Fruit fly (Drosophila melanogaster) whole organism: Measurements from ENCODE around the gene Ddr.

Source experiments
- CG8478 ChIP-seq: fragments of >200 bp; optimal IDR thresholded peaks from 2 replicates; lab custom pipeline; 2018; ENCODE audit warnings: inconsistent platforms
- EcR ChIP-seq, 2 experiments: fragments of >200 bp; optimal IDR thresholded peaks; 2 replicates each; lab custom pipeline; 2017; ENCODE audit warnings: missing biosample characterization in 2 of 2, missing genetic modification characterization in 2 of 2, missing genetic modification reagents in 2 of 2
- pan ChIP-seq: fragments of >200 bp; optimal IDR thresholded peaks from 2 replicates; lab custom pipeline; 2017
- psq ChIP-seq: fragments of >200 bp; optimal IDR thresholded peaks from 2 replicates; lab custom pipeline; 2017

DNA sequence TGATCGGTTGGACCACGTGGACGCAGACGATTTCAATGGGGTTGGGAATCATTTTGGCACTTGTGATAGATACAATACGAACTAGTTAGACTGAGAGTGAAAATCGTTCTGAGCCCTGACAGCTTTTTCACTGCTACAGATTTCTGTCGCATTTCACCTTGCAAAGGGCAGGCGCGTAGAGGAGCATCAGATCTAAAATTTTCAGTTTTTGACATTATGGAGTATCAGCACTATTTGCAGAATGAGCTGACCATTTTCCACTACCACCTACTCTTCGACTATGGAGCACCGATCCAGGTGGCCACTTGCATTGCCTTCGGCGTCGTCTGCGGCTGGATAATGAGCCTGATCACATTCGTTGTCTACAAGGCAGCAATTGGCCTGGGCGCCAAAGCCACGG lies 55.7 kb downstream of the Ddr start, which contains the start of the genes CG43922 and CG13984:
- no peak for TF ChIP-seq EcR (GFP tag; optimal IDR thresholded peaks at IDR 0.05; lab: Kevin White, UChicago)
- no peak for TF ChIP-seq CG8478
- TF ChIP-seq pan (lab: Kevin White, UChicago) = no peak
- TF ChIP-seq psq = no peak
